Worm (Caenorhabditis elegans) whole organism, young adult: ENCODE measurements around the gene R06F6.12.

Source experiments
- C06A6.2 ChIP-seq: fragments of 200-800 bp; sonication (Bioruptor generic); conservative IDR thresholded peaks from 2 replicates; pipeline ENCODE4 v1.3.6; 2022; ENCODE audit warnings: missing genetic modification characterization, missing compliant biosample characterization
- F10E7.11 ChIP-seq: sonication (generic microtip); optimal IDR thresholded peaks from 2 replicates; lab custom pipeline; 2017; ENCODE audit warnings: mild to moderate bottlenecking, missing genetic modification characterization, moderate library complexity, missing compliant biosample characterization
- F23B12.7 ChIP-seq: sonication (generic microtip); optimal IDR thresholded peaks from 2 replicates; lab custom pipeline; 2017; ENCODE audit warnings: missing genetic modification characterization, mild to moderate bottlenecking, missing compliant biosample characterization, antibody characterized with exemption, moderate library complexity; ENCODE audit not compliant: insufficient read depth
- F33H1.4 ChIP-seq: fragments of 200-800 bp; sonication (Bioruptor generic); IDR thresholded peaks from 2 replicates; pipeline ENCODE4 v1.3.6; 2022; ENCODE audit warnings: missing genetic modification reagents, missing genetic modification characterization, missing compliant biosample characterization
- F55B11.4 ChIP-seq: sonication (generic microtip); optimal IDR thresholded peaks from 2 replicates; lab custom pipeline; 2016; ENCODE audit warnings: missing compliant biosample characterization, missing genetic modification characterization, borderline replicate concordance; ENCODE audit not compliant: insufficient read depth
- F57A8.1 ChIP-seq: fragments of 200-800 bp; sonication (Bioruptor generic); optimal IDR thresholded peaks from 2 replicates; lab custom pipeline; 2018; ENCODE audit warnings: mild to moderate bottlenecking, missing genetic modification characterization, moderate library complexity, missing compliant biosample characterization
- F57C9.4 ChIP-seq: sonication (generic microtip); optimal IDR thresholded peaks from 2 replicates; lab custom pipeline; 2017; ENCODE audit warnings: mild to moderate bottlenecking, missing genetic modification characterization, missing compliant biosample characterization
- K12H6.12 ChIP-seq: fragments of 200-800 bp; sonication (Bioruptor generic); optimal IDR thresholded peaks from 2 replicates; lab custom pipeline; 2018; ENCODE audit warnings: mild to moderate bottlenecking, missing genetic modification characterization, missing compliant biosample characterization
- aptf-3 ChIP-seq: fragments of 200-800 bp; sonication (Bioruptor generic); IDR thresholded peaks from 2 replicates; pipeline ENCODE4 v1.3.6; 2022; ENCODE audit warnings: missing genetic modification characterization, missing compliant biosample characterization
- attf-3 ChIP-seq: fragments of 200-800 bp; sonication (Bioruptor generic); conservative IDR thresholded peaks from 2 replicates; pipeline ENCODE4 v1.3.6; 2022; ENCODE audit warnings: missing genetic modification reagents, missing genetic modification characterization, missing compliant biosample characterization
- bed-1 ChIP-seq: fragments of 200-800 bp; sonication (Bioruptor generic); IDR thresholded peaks from 2 replicates; pipeline ENCODE4 v1.3.6; 2022; ENCODE audit warnings: missing genetic modification reagents, missing genetic modification characterization, missing compliant biosample characterization
- ccch-3 ChIP-seq: fragments of 200-800 bp; sonication (Bioruptor generic); optimal IDR thresholded peaks from 2 replicates; lab custom pipeline; 2018; ENCODE audit warnings: mild to moderate bottlenecking, missing genetic modification characterization, missing compliant biosample characterization
- ceh-79 ChIP-seq: sonication (generic microtip); optimal IDR thresholded peaks from 2 replicates; lab custom pipeline; 2017; ENCODE audit warnings: mild to moderate bottlenecking, missing genetic modification characterization, missing compliant biosample characterization
- chd-7 ChIP-seq: sonication (generic microtip); optimal IDR thresholded peaks from 2 replicates; lab custom pipeline; 2016; ENCODE audit warnings: mild to moderate bottlenecking, missing genetic modification characterization, moderate library complexity, missing compliant biosample characterization
- die-1 ChIP-seq: sonication (generic microtip); optimal IDR thresholded peaks from 2 replicates; lab custom pipeline; 2016; ENCODE audit warnings: missing genotype, mild to moderate bottlenecking, missing genetic modification characterization, missing compliant biosample characterization
- dpl-1 ChIP-seq: fragments of 150-350 bp; optimal IDR thresholded peaks from 2 replicates; lab custom pipeline; 2014; ENCODE audit warnings: missing biosample characterization, missing genetic modification reagents, missing genetic modification characterization
- efl-1 ChIP-seq: fragments of 150-350 bp; optimal IDR thresholded peaks from 2 replicates; lab custom pipeline; 2014; ENCODE audit warnings: missing biosample characterization, missing genetic modification reagents, missing genetic modification characterization
- ekl-4 ChIP-seq: fragments of 200-800 bp; sonication (Bioruptor generic); IDR thresholded peaks from 2 replicates; pipeline ENCODE4 v1.3.6; 2022; ENCODE audit warnings: missing genetic modification reagents, missing genetic modification characterization, missing compliant biosample characterization
- ets-4 ChIP-seq: fragments of 200-800 bp; sonication (Bioruptor generic); optimal IDR thresholded peaks from 2 replicates; lab custom pipeline; 2018; ENCODE audit warnings: mild to moderate bottlenecking, missing genetic modification characterization, missing compliant biosample characterization
- fkh-3 ChIP-seq: sonication (generic microtip); optimal IDR thresholded peaks from 2 replicates; lab custom pipeline; 2016; ENCODE audit warnings: mild to moderate bottlenecking, missing genetic modification characterization, missing compliant biosample characterization
- lag-1 ChIP-seq: fragments of 200-800 bp; sonication (Bioruptor generic); IDR thresholded peaks from 2 replicates; pipeline ENCODE4 v1.3.6; 2022; ENCODE audit warnings: missing genetic modification reagents, missing genetic modification characterization, missing compliant biosample characterization
- let-526 ChIP-seq: fragments of 200-800 bp; sonication (Bioruptor generic); IDR thresholded peaks from 2 replicates; pipeline ENCODE4 v1.3.6; 2022; ENCODE audit warnings: missing genetic modification reagents, missing genetic modification characterization, missing compliant biosample characterization
- let-607 ChIP-seq, 2 experiments: fragments of 200-800 bp in 1 of 2; sonication (Bioruptor generic) in 1 of 2; sonication (generic microtip) in 1 of 2; optimal IDR thresholded peaks; 2 replicates each; lab custom pipeline; 2016 to 2018; ENCODE audit warnings: mild to moderate bottlenecking in 2 of 2, missing compliant biosample characterization in 2 of 2, missing genetic modification characterization in 2 of 2, moderate library complexity in 2 of 2, missing genotype in 1 of 2
- lin-35 ChIP-seq, 3 experiments: fragments of 150-350 bp in 2 of 3; sonication (generic microtip) in 1 of 3; optimal IDR thresholded peaks; 2 replicates each; lab custom pipeline; 2014 to 2018; ENCODE audit warnings: missing biosample characterization in 3 of 3, missing genetic modification characterization in 3 of 3, missing genetic modification reagents in 3 of 3
- lin-40 ChIP-seq: sonication (generic microtip); optimal IDR thresholded peaks from 2 replicates; lab custom pipeline; 2016; ENCODE audit warnings: missing genetic modification characterization, mild to moderate bottlenecking, missing compliant biosample characterization, missing genotype, missing genetic modification reagents
- lin-54 ChIP-seq: fragments of 200-800 bp; sonication (Bioruptor generic); optimal IDR thresholded peaks from 2 replicates; lab custom pipeline; 2018; ENCODE audit warnings: mild to moderate bottlenecking, missing genetic modification characterization, missing compliant biosample characterization
- lsl-1 ChIP-seq: fragments of 200-800 bp; sonication (Bioruptor generic); optimal IDR thresholded peaks from 2 replicates; lab custom pipeline; 2018; ENCODE audit warnings: mild to moderate bottlenecking, missing genetic modification characterization, moderate library complexity, missing compliant biosample characterization
- madf-8 ChIP-seq: fragments of 200-800 bp; sonication (Bioruptor generic); conservative IDR thresholded peaks from 2 replicates; pipeline ENCODE4 v1.3.6; 2022; ENCODE audit warnings: missing genetic modification reagents, missing genetic modification characterization, missing compliant biosample characterization
- mcd-1 ChIP-seq: fragments of 200-800 bp; sonication (Bioruptor generic); IDR thresholded peaks from 2 replicates; pipeline ENCODE4 v1.3.6; 2022; ENCODE audit warnings: missing genetic modification reagents, missing genetic modification characterization, missing compliant biosample characterization
- nfya-2 ChIP-seq: fragments of 200-800 bp; sonication (Bioruptor generic); IDR thresholded peaks from 2 replicates; pipeline ENCODE4 v1.3.6; 2022; ENCODE audit warnings: missing genetic modification reagents, missing genetic modification characterization, missing compliant biosample characterization
- nfyb-1 ChIP-seq: fragments of 200-800 bp; sonication (Bioruptor generic); IDR thresholded peaks from 2 replicates; pipeline ENCODE4 v1.3.6; 2022; ENCODE audit warnings: missing genetic modification reagents, missing genetic modification characterization, missing compliant biosample characterization
- nhr-27 ChIP-seq: fragments of 200-800 bp; sonication (Bioruptor generic); optimal IDR thresholded peaks from 2 replicates; lab custom pipeline; 2018; ENCODE audit warnings: mild to moderate bottlenecking, missing genetic modification characterization, moderate library complexity, missing compliant biosample characterization
- pbrm-1 ChIP-seq: fragments of 200-800 bp; sonication (Bioruptor generic); IDR thresholded peaks from 2 replicates; pipeline ENCODE4 v1.3.6; 2022; ENCODE audit warnings: missing genetic modification reagents, missing genetic modification characterization, missing compliant biosample characterization
- rec-8 ChIP-seq, 2 experiments: sonication (generic microtip); optimal IDR thresholded peaks; 2 replicates each; lab custom pipeline; 2016; ENCODE audit warnings: mild to moderate bottlenecking in 2 of 2, missing genetic modification characterization in 2 of 2, missing genetic modification reagents in 2 of 2, missing genotype in 2 of 2, missing biosample characterization in 1 of 2, missing compliant biosample characterization in 1 of 2, moderate library complexity in 1 of 2
- repo-1 ChIP-seq: sonication (generic microtip); optimal IDR thresholded peaks from 2 replicates; lab custom pipeline; 2017; ENCODE audit warnings: mild to moderate bottlenecking, missing genetic modification characterization, missing compliant biosample characterization
- rpc-1 ChIP-seq, 2 experiments: fragments of 150-350 bp in 1 of 2; sonication (generic microtip) in 1 of 2; optimal IDR thresholded peaks; 2 replicates each; lab custom pipeline; 2014 to 2018; ENCODE audit warnings: missing biosample characterization in 1 of 2, missing genetic modification characterization in 1 of 2, missing genetic modification reagents in 1 of 2, missing genotype in 1 of 2
- sdz-38 ChIP-seq: sonication (generic microtip); optimal IDR thresholded peaks from 2 replicates; lab custom pipeline; 2016; ENCODE audit warnings: missing genotype, missing genetic modification characterization, missing compliant biosample characterization
- sea-2 ChIP-seq: fragments of 200-800 bp; sonication (Bioruptor generic); IDR thresholded peaks from 2 replicates; pipeline ENCODE4 v1.3.6; 2022; ENCODE audit warnings: missing genetic modification characterization, missing compliant biosample characterization
- snpc-3.4 ChIP-seq: sonication (generic microtip); optimal IDR thresholded peaks from 2 replicates; lab custom pipeline; 2017; ENCODE audit warnings: missing genetic modification characterization, mild to moderate bottlenecking, missing compliant biosample characterization, antibody characterized with exemption, moderate library complexity, missing genotype, missing genetic modification reagents
- somi-1 ChIP-seq: fragments of 200-800 bp; sonication (Bioruptor generic); optimal IDR thresholded peaks from 2 replicates; lab custom pipeline; 2018; ENCODE audit warnings: mild to moderate bottlenecking, missing genetic modification characterization, missing compliant biosample characterization
- sptf-2 ChIP-seq: fragments of 200-800 bp; sonication (Bioruptor generic); optimal IDR thresholded peaks from 2 replicates; lab custom pipeline; 2018; ENCODE audit warnings: mild to moderate bottlenecking, missing genetic modification characterization, missing compliant biosample characterization
- tbp1 ChIP-seq: fragments of 200-800 bp; sonication (Bioruptor generic); optimal IDR thresholded peaks from 2 replicates; lab custom pipeline; 2018; ENCODE audit warnings: mild to moderate bottlenecking, missing genetic modification characterization, missing compliant biosample characterization
- tbx-9 ChIP-seq: sonication (generic microtip); optimal IDR thresholded peaks from 2 replicates; lab custom pipeline; 2016; ENCODE audit warnings: borderline replicate concordance, missing genetic modification characterization, inconsistent platforms, missing compliant biosample characterization
- unc-62 ChIP-seq: fragments of 150-350 bp; optimal IDR thresholded peaks from 2 replicates; lab custom pipeline; 2014; ENCODE audit warnings: missing biosample characterization, missing genetic modification reagents, missing genetic modification characterization
- xnd-1 ChIP-seq: sonication (generic microtip); optimal IDR thresholded peaks from 2 replicates; lab custom pipeline; 2016; ENCODE audit warnings: missing genotype, missing genetic modification reagents, missing genetic modification characterization, missing compliant biosample characterization
- zfh-2 ChIP-seq: fragments of 200-800 bp; sonication (Bioruptor generic); conservative IDR thresholded peaks from 2 replicates; pipeline ENCODE4 v1.3.6; 2022; ENCODE audit warnings: missing genetic modification reagents, missing genetic modification characterization, missing compliant biosample characterization
- zim-3 ChIP-seq: sonication (generic microtip); optimal IDR thresholded peaks from 2 replicates; lab custom pipeline; 2017; ENCODE audit warnings: mild to moderate bottlenecking, missing genetic modification characterization, moderate library complexity, missing compliant biosample characterization
- ztf-28 ChIP-seq: fragments of 200-800 bp; sonication (Bioruptor generic); IDR thresholded peaks from 2 replicates; pipeline ENCODE4 v1.3.6; 2022; ENCODE audit warnings: missing genetic modification reagents, missing genetic modification characterization, missing compliant biosample characterization

The R06F6.12 gene

ce11 chrII:10824046-10824445, at the start of gene R06F6.12, which contains the start of gene mix-1:
TSS of gene R06F6.12 (minus strand) at chrII:10824081.
TSS of gene mix-1 (plus strand) at chrII:10824246.
- TF ChIP-seq sptf-2 (no peak), aptf-3 (GFP tag; lab: Robert Waterston, UW) (no peak), ccch-3 (no peak), unc-62 (GFP tag; lab: Kevin White, UChicago) (no peak), rec-8 (tag; optimal IDR thresholded peaks at IDR 0.05; lab: Kevin White, UChicago) (peak in 1 of 2 experiments; percentile 12), nfyb-1 (GFP tag; lab: Robert Waterston, UW) (no peak), sea-2 (GFP tag; lab: Robert Waterston, UW) (no peak), zim-3 (tag; lab: Kevin White, UChicago) (no peak), K12H6.12 (no peak), F57C9.4 (tag; lab: Kevin White, UChicago) (no peak), ceh-79 (tag; lab: Kevin White, UChicago) (no peak), ekl-4 (GFP tag; lab: Robert Waterston, UW) (no peak), pbrm-1 (0 out of 2 replicates have a peak, but pooled peaks have one; percentile 44), lin-54 (GFP tag; lab: Kevin White, UChicago) (peak; percentile 66), nhr-27 (no peak), C06A6.2 (GFP tag; lab: Robert Waterston, UW) (no peak), fkh-3 (tag; lab: Kevin White, UChicago) (no peak), F23B12.7 (tag; lab: Kevin White, UChicago) (peak; percentile 8), efl-1 (GFP tag; lab: Kevin White, UChicago) (peak; percentile 83), lin-35 (GFP tag; optimal IDR thresholded peaks at IDR 0.05; lab: Kevin White, UChicago) (peak in 1 of 3 experiments; percentile 81), snpc-3.4 (tag; lab: Kevin White, UChicago) (peak; percentile 62), somi-1 (GFP tag; lab: Kevin White, UChicago) (no peak), die-1 (tag; lab: Kevin White, UChicago) (no peak), let-526 (GFP tag; lab: Robert Waterston, UW) (no peak), ets-4 (GFP tag; lab: Kevin White, UChicago) (no peak), lin-40 (tag; lab: Kevin White, UChicago) (peak; percentile 39), F57A8.1 (GFP tag; lab: Kevin White, UChicago) (no peak), attf-3 (peak; percentile 33; the same call in 1 of the 2 replicates), madf-8 (GFP tag; lab: Robert Waterston, UW) (peak; percentile 46), nfya-2 (no peak), F33H1.4 (GFP tag; lab: Robert Waterston, UW) (peak; percentile 59), chd-7 (tag; lab: Kevin White, UChicago) (no peak), tbx-9 (tag; lab: Kevin White, UChicago) (no peak), ztf-28 (GFP tag; lab: Robert Waterston, UW) (no peak), lag-1 (GFP tag; lab: Robert Waterston, UW) (no peak), F10E7.11 (tag; lab: Kevin White, UChicago) (no peak), lsl-1 (GFP tag; lab: Kevin White, UChicago) (peak; percentile 62), bed-1 (GFP tag; lab: Robert Waterston, UW) (no peak), tbp1 (GFP tag; lab: Kevin White, UChicago) (no peak), mcd-1 (GFP tag; lab: Robert Waterston, UW) (peak; percentile 62), xnd-1 (tag; lab: Kevin White, UChicago) (no peak), F55B11.4 (tag; lab: Kevin White, UChicago) (no peak), sdz-38 (tag; lab: Kevin White, UChicago) (no peak), dpl-1 (GFP tag; lab: Kevin White, UChicago) (peak; percentile 81), repo-1 (tag; lab: Kevin White, UChicago) (no peak), rpc-1 (optimal IDR thresholded peaks at IDR 0.05; lab: Kevin White, UChicago) (no peak), rpc-1 (tag; optimal IDR thresholded peaks at IDR 0.05; lab: Kevin White, UChicago) (no peak), let-607 (tag; optimal IDR thresholded peaks at IDR 0.05; lab: Kevin White, UChicago) (no peak), zfh-2 (no peak)
